Worm (Caenorhabditis elegans) whole organism, late embryonic: ENCODE results near the gene gck-4.
A peak's percentile ranks its signal among the peaks of the same experiment; 100 is the strongest.

ENCODE experiments used
- F13H6.1 ChIP-seq: sonication (generic microtip); optimal IDR thresholded peaks from 2 replicates; lab custom pipeline; 2016; ENCODE audit warnings: missing genetic modification characterization, missing compliant biosample characterization
- K02D7.2 ChIP-seq: sonication (generic microtip); optimal IDR thresholded peaks from 2 replicates; lab custom pipeline; 2017; ENCODE audit warnings: mild to moderate bottlenecking, missing genetic modification characterization, missing compliant biosample characterization
- K09A11.1 ChIP-seq: sonication (generic microtip); optimal IDR thresholded peaks from 2 replicates; lab custom pipeline; 2017; ENCODE audit warnings: antibody characterized with exemption, mild to moderate bottlenecking, missing genetic modification characterization, missing compliant biosample characterization; ENCODE audit not compliant: insufficient read depth
- T23F11.4 ChIP-seq: fragments of 200-800 bp; sonication (Bioruptor generic); optimal IDR thresholded peaks from 2 replicates; lab custom pipeline; 2018; ENCODE audit warnings: mild to moderate bottlenecking, missing genetic modification characterization, missing compliant biosample characterization
- Y22D7AL.16 ChIP-seq: sonication (generic microtip); optimal IDR thresholded peaks from 2 replicates; lab custom pipeline; 2016; ENCODE audit warnings: missing genetic modification characterization, missing compliant biosample characterization
- ahr-1 ChIP-seq: sonication (generic microtip); optimal IDR thresholded peaks from 2 replicates; lab custom pipeline; 2016; ENCODE audit warnings: missing genetic modification characterization, missing compliant biosample characterization
- ceh-19 ChIP-seq: fragments of 200-800 bp; sonication (Bioruptor generic); optimal IDR thresholded peaks from 2 replicates; lab custom pipeline; 2018; ENCODE audit warnings: mild to moderate bottlenecking, missing genetic modification characterization, missing compliant biosample characterization
- ceh-2 ChIP-seq: sonication (generic microtip); optimal IDR thresholded peaks from 2 replicates; lab custom pipeline; 2016; ENCODE audit warnings: missing genotype, missing genetic modification characterization, missing compliant biosample characterization
- ceh-24 ChIP-seq: sonication (generic microtip); optimal IDR thresholded peaks from 2 replicates; lab custom pipeline; 2016; ENCODE audit warnings: mild to moderate bottlenecking, missing genetic modification characterization, missing compliant biosample characterization
- ceh-30 ChIP-seq: fragments of 150-350 bp; optimal IDR thresholded peaks from 2 replicates; lab custom pipeline; 2014; ENCODE audit warnings: missing biosample characterization, missing genetic modification characterization
- ceh-31 ChIP-seq: sonication (generic microtip); optimal IDR thresholded peaks from 2 replicates; lab custom pipeline; 2016; ENCODE audit warnings: missing genetic modification characterization, missing compliant biosample characterization
- ceh-48 ChIP-seq: sonication (generic microtip); optimal IDR thresholded peaks from 2 replicates; lab custom pipeline; 2016; ENCODE audit warnings: missing genetic modification characterization, inconsistent platforms, missing compliant biosample characterization
- ceh-6 ChIP-seq: fragments of 200-800 bp; sonication (Bioruptor generic); optimal IDR thresholded peaks from 2 replicates; lab custom pipeline; 2018; ENCODE audit warnings: mild to moderate bottlenecking, missing genetic modification characterization, missing compliant biosample characterization
- che-1 ChIP-seq: sonication (generic microtip); optimal IDR thresholded peaks from 2 replicates; lab custom pipeline; 2016; ENCODE audit warnings: mild to moderate bottlenecking, missing genetic modification characterization, missing compliant biosample characterization
- dve-1 ChIP-seq: sonication (generic microtip); optimal IDR thresholded peaks from 2 replicates; lab custom pipeline; 2017; ENCODE audit warnings: antibody characterized with exemption, mild to moderate bottlenecking, missing genetic modification characterization, missing compliant biosample characterization
- elt-4 ChIP-seq: sonication (generic microtip); optimal IDR thresholded peaks from 2 replicates; lab custom pipeline; 2016; ENCODE audit warnings: missing genetic modification characterization, missing compliant biosample characterization
- fkh-10 ChIP-seq: fragments of 150-350 bp; optimal IDR thresholded peaks from 2 replicates; lab custom pipeline; 2014; ENCODE audit warnings: missing biosample characterization, missing genetic modification reagents, missing genetic modification characterization
- fkh-6 ChIP-seq: sonication (generic microtip); optimal IDR thresholded peaks from 2 replicates; lab custom pipeline; 2016; ENCODE audit warnings: missing genetic modification characterization, missing compliant biosample characterization
- hlh-15 ChIP-seq: sonication (generic microtip); optimal IDR thresholded peaks from 2 replicates; lab custom pipeline; 2016; ENCODE audit warnings: missing genetic modification characterization, missing compliant biosample characterization
- hlh-8 ChIP-seq: sonication (generic microtip); optimal IDR thresholded peaks from 2 replicates; lab custom pipeline; 2016; ENCODE audit warnings: missing genotype, missing genetic modification characterization, missing compliant biosample characterization
- lim-6 ChIP-seq: sonication (generic microtip); optimal IDR thresholded peaks from 2 replicates; lab custom pipeline; 2016; ENCODE audit warnings: missing genetic modification characterization, missing compliant biosample characterization
- mec-3 ChIP-seq: sonication (generic microtip); optimal IDR thresholded peaks from 2 replicates; lab custom pipeline; 2016; ENCODE audit warnings: borderline replicate concordance, missing genetic modification characterization, missing compliant biosample characterization
- nhr-11 ChIP-seq: fragments of 150-350 bp; optimal IDR thresholded peaks from 2 replicates; lab custom pipeline; 2014; ENCODE audit warnings: missing biosample characterization, missing genetic modification characterization
- odd-2 ChIP-seq: sonication (generic microtip); optimal IDR thresholded peaks from 2 replicates; lab custom pipeline; 2017; ENCODE audit warnings: antibody characterized with exemption, mild to moderate bottlenecking, missing genetic modification characterization, missing compliant biosample characterization
- pat-9 ChIP-seq: fragments of 200-800 bp; sonication (Bioruptor generic); optimal IDR thresholded peaks from 2 replicates; lab custom pipeline; 2018; ENCODE audit warnings: mild to moderate bottlenecking, missing genetic modification characterization, moderate library complexity, missing compliant biosample characterization
- pha-4 ChIP-seq: fragments of 150-350 bp; optimal IDR thresholded peaks from 2 replicates; lab custom pipeline; 2018; ENCODE audit warnings: missing biosample characterization, missing genetic modification reagents, missing genetic modification characterization
- sox-2 ChIP-seq: fragments of 200-800 bp; sonication (Bioruptor generic); IDR thresholded peaks from 2 replicates; pipeline ENCODE4 v1.3.6; 2022; ENCODE audit warnings: missing genetic modification reagents, missing genetic modification characterization, missing compliant biosample characterization
- syd-9 ChIP-seq: sonication (generic microtip); optimal IDR thresholded peaks from 2 replicates; lab custom pipeline; 2016; ENCODE audit warnings: mild to moderate bottlenecking, missing genetic modification characterization, moderate library complexity, missing compliant biosample characterization
- tbx-2 ChIP-seq: sonication (generic microtip); optimal IDR thresholded peaks from 2 replicates; lab custom pipeline; 2016; ENCODE audit warnings: missing genetic modification characterization, missing compliant biosample characterization
- ttx-3 ChIP-seq: sonication (generic microtip); optimal IDR thresholded peaks from 2 replicates; lab custom pipeline; 2016; ENCODE audit warnings: missing genetic modification reagents, missing genetic modification characterization, missing compliant biosample characterization
- unc-3 ChIP-seq, 2 experiments: fragments of 200-800 bp in 1 of 2; sonication (Bioruptor generic) in 1 of 2; sonication (generic microtip) in 1 of 2; conservative IDR thresholded peaks in 1 of 2; optimal IDR thresholded peaks in 1 of 2; 2 replicates each; pipeline versions ENCODE4 v1.3.6 to Lab custom; 2016 to 2022; ENCODE audit warnings: missing compliant biosample characterization in 2 of 2, missing genetic modification characterization in 2 of 2, missing genetic modification reagents in 1 of 2
- unc-42 ChIP-seq: sonication (generic microtip); optimal IDR thresholded peaks from 2 replicates; lab custom pipeline; 2016; ENCODE audit warnings: missing genotype, missing genetic modification characterization, missing compliant biosample characterization
- unc-55 ChIP-seq: sonication (generic microtip); optimal IDR thresholded peaks from 2 replicates; lab custom pipeline; 2017; ENCODE audit warnings: missing biosample characterization, missing genetic modification reagents, missing genetic modification characterization
- unc-86 ChIP-seq: sonication (generic microtip); optimal IDR thresholded peaks from 2 replicates; lab custom pipeline; 2016; ENCODE audit warnings: missing genetic modification characterization, missing compliant biosample characterization
- zip-5 ChIP-seq: sonication (generic microtip); optimal IDR thresholded peaks from 2 replicates; lab custom pipeline; 2016; ENCODE audit warnings: missing genetic modification characterization, missing compliant biosample characterization

Gene gck-4

ce11 chrX:13676892-13677291 lies at the start of gene gck-4:
TSS of gene gck-4 (plus strand) at chrX:13677192.
- TF ChIP-seq elt-4 (tag; lab: Kevin White, UChicago): no peak
- TF ChIP-seq dve-1 (tag; lab: Kevin White, UChicago): no peak
- TF ChIP-seq hlh-8: no peak
- no peak for TF ChIP-seq K02D7.2
- no peak for TF ChIP-seq lim-6
- TF ChIP-seq pat-9 (tag; lab: Kevin White, UChicago): no peak
- no peak for TF ChIP-seq ceh-24 (tag; lab: Kevin White, UChicago)
- TF ChIP-seq unc-55: no peak
- TF ChIP-seq ceh-19 (GFP tag; lab: Kevin White, UChicago): no peak
- no peak for TF ChIP-seq syd-9
- no peak for TF ChIP-seq pha-4 (tag; lab: Kevin White, UChicago)
- TF ChIP-seq ahr-1: no peak
- TF ChIP-seq nhr-11 (tag; lab: Kevin White, UChicago): no peak
- TF ChIP-seq sox-2 (GFP tag; lab: Robert Waterston, UW): no peak
- TF ChIP-seq Y22D7AL.16 (tag; lab: Kevin White, UChicago): no peak
- no peak for TF ChIP-seq ttx-3 (tag; lab: Kevin White, UChicago)
- TF ChIP-seq ceh-30 (tag; lab: Kevin White, UChicago): no peak
- TF ChIP-seq ceh-6: no peak
- TF ChIP-seq F13H6.1 (tag; lab: Kevin White, UChicago): no peak
- TF ChIP-seq, all 69 proteins: peak for 0

ce11 chrX:13631122-13631672 lies 45.8 kb upstream of the gck-4 start, which contains the start of gene nlg-1:
TSS of gene nlg-1 (minus strand) at chrX:13631172.
- TF ChIP-seq unc-86 (tag; lab: Kevin White, UChicago) (no peak), unc-55 (no peak), che-1 (no peak), unc-42 (tag; lab: Kevin White, UChicago) (peak; percentile 82)

- TF ChIP-seq ceh-31 (tag; lab: Kevin White, UChicago) (peak; percentile 32), ttx-3 (tag; lab: Kevin White, UChicago) (no peak), unc-3 (GFP tag; conservative IDR thresholded peaks at IDR 0.05; lab: Robert Waterston, UW) (no peak), unc-3 (tag; optimal IDR thresholded peaks at IDR 0.05; lab: Kevin White, UChicago) (peak; percentile 24), unc-42 (tag; lab: Kevin White, UChicago) (peak; percentile 67), zip-5 (no peak), che-1 (no peak)
Measured at ce11 chrX:13632245-13632644, 44.7 kb upstream of the gck-4 start.

DNA sequence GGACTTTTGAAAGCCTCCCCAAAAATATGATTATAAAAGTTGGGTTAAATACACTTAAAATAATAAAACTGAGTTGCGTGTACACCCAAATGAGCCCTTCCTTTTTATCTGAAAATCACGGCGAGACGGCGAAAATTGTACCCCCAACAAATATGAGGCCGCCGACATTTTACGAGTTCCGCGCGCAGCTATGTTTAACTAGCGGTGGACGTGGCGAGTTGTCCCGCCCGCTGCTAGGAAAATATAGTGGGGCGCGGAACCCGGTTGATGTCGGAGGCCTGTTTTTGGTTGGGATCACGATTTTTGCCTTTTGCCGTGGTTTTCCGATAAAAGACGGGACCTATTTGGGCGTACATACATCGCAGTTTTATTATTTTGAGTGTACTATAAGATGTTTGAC lies 44.0 kb upstream of the gck-4 start:
- TF ChIP-seq K09A11.1 (tag; lab: Kevin White, UChicago) (no peak), fkh-6 (tag; lab: Kevin White, UChicago) (no peak), pat-9 (tag; lab: Kevin White, UChicago) (no peak), odd-2 (tag; lab: Kevin White, UChicago) (no peak), elt-4 (tag; lab: Kevin White, UChicago) (no peak), mec-3 (tag; lab: Kevin White, UChicago) (no peak), ceh-6 (no peak), zip-5 (no peak), hlh-15 (no peak), ceh-19 (GFP tag; lab: Kevin White, UChicago) (no peak), tbx-2 (tag; lab: Kevin White, UChicago) (no peak), ceh-48 (tag; lab: Kevin White, UChicago) (no peak), T23F11.4 (GFP tag; lab: Kevin White, UChicago) (no peak), ceh-2 (tag; lab: Kevin White, UChicago) (no peak), fkh-10 (GFP tag; lab: Kevin White, UChicago) (no peak), ceh-24 (tag; lab: Kevin White, UChicago) (no peak)
